Worm (Caenorhabditis elegans) whole organism, midembryonic: Measurements from ENCODE around the gene dgn-3.

Experiments
- T22C8.4 ChIP-seq: fragments of 200-800 bp; sonication (Bioruptor generic); IDR thresholded peaks from 2 replicates; pipeline ENCODE4 v1.3.6; 2022; ENCODE audit warnings: missing genetic modification characterization, missing compliant biosample characterization
- cog-1 ChIP-seq: sonication (generic microtip); optimal IDR thresholded peaks from 2 replicates; lab custom pipeline; 2016; ENCODE audit warnings: missing genetic modification characterization, missing compliant biosample characterization
- flt-1 ChIP-seq: fragments of 200-800 bp; sonication (Bioruptor generic); IDR thresholded peaks from 2 replicates; pipeline ENCODE4 v1.3.6; 2022; ENCODE audit warnings: missing genetic modification characterization, missing compliant biosample characterization
- klf-2 ChIP-seq: fragments of 200-800 bp; sonication (Bioruptor generic); conservative IDR thresholded peaks from 2 replicates; pipeline ENCODE4 v1.3.6; 2022; ENCODE audit warnings: missing genetic modification reagents, missing genetic modification characterization, missing compliant biosample characterization
- med-1 ChIP-seq: sonication (generic microtip); optimal IDR thresholded peaks from 2 replicates; lab custom pipeline; 2017; ENCODE audit warnings: missing genetic modification characterization, mild to moderate bottlenecking, missing compliant biosample characterization, antibody characterized with exemption, missing genetic modification reagents; ENCODE audit not compliant: insufficient read depth
- tab-1 ChIP-seq: fragments of 200-800 bp; sonication (Bioruptor generic); IDR thresholded peaks from 2 replicates; pipeline ENCODE4 v1.3.6; 2022; ENCODE audit warnings: missing genetic modification characterization, missing compliant biosample characterization

DNA sequence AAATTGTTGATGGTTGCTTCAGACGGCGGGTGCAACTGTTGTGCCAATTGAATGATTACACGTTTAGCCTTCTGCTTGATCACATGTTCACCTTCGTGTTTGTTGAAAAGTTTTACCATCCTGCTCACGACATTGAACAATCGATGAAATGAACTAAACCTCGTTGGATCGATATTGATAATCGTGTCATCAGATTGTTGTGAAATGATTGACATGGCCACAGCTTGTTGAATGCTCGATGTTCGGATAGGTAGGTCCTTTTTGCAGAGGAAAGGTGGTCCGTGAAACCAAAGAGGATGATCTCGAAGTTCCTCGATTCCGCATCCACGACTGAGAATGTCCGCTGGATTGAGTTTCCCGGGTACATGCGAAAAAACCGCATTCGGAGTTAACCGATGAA, 40.0 kb downstream of the dgn-3 start:
- TF ChIP-seq klf-2 (GFP tag; lab: Robert Waterston, UW) (no peak), tab-1 (GFP tag; lab: Robert Waterston, UW) (no peak), med-1 (GFP tag; lab: Kevin White, UChicago) (no peak), T22C8.4 (GFP tag; lab: Robert Waterston, UW) (no peak), cog-1 (no peak), flt-1 (GFP tag; lab: Robert Waterston, UW) (no peak)
